Fruit fly (Drosophila melanogaster) whole organism: ENCODE results near the gene Vajk1.

ENCODE experiments used
- CG8478 ChIP-seq: fragments of >200 bp; optimal IDR thresholded peaks from 2 replicates; lab custom pipeline; 2018; ENCODE audit warnings: inconsistent platforms
- Dll ChIP-seq: fragments of >200 bp; optimal IDR thresholded peaks from 2 replicates; lab custom pipeline; 2017
- EcR ChIP-seq, 2 experiments: fragments of >200 bp; optimal IDR thresholded peaks; 2 replicates each; lab custom pipeline; 2017; ENCODE audit warnings: missing biosample characterization in 2 of 2, missing genetic modification characterization in 2 of 2, missing genetic modification reagents in 2 of 2
- pan ChIP-seq: fragments of >200 bp; optimal IDR thresholded peaks from 2 replicates; lab custom pipeline; 2017
- psq ChIP-seq: fragments of >200 bp; optimal IDR thresholded peaks from 2 replicates; lab custom pipeline; 2017
- usp ChIP-seq: fragments of >200 bp; optimal IDR thresholded peaks from 2 replicates; lab custom pipeline; 2017; ENCODE audit warnings: missing biosample characterization, missing genetic modification characterization, mixed read lengths

Vajk1 gene

dm6 chr2L:13903796-13904330, 19.5 kb downstream of the Vajk1 start:
- no peak for TF ChIP-seq usp (GFP tag; lab: Kevin White, UChicago)
- no peak for TF ChIP-seq EcR (GFP tag; optimal IDR thresholded peaks at IDR 0.05; lab: Kevin White, UChicago)
- TF ChIP-seq Dll (lab: Kevin White, UChicago), result no peak
- no peak for TF ChIP-seq pan (lab: Kevin White, UChicago)
- TF ChIP-seq CG8478 (lab: Kevin White, UChicago), result no peak
- TF ChIP-seq psq (lab: Kevin White, UChicago), result no peak

- TF ChIP-seq usp (GFP tag; lab: Kevin White, UChicago), result no peak
- TF ChIP-seq pan (lab: Kevin White, UChicago), result no peak
- TF ChIP-seq Dll (lab: Kevin White, UChicago), result no peak
- no peak for TF ChIP-seq psq (lab: Kevin White, UChicago)
- TF ChIP-seq EcR (GFP tag; optimal IDR thresholded peaks at IDR 0.05; lab: Kevin White, UChicago), result no peak
- TF ChIP-seq CG8478 (lab: Kevin White, UChicago), result no peak
Observed at dm6 chr2L:13900111-13900930, 23.0 kb downstream of the Vajk1 start.

dm6 chr2L:13893439-13893838, 29.9 kb downstream of the Vajk1 start:
- TF ChIP-seq usp (GFP tag; lab: Kevin White, UChicago) (no peak), pan (lab: Kevin White, UChicago) (no peak), CG8478 (lab: Kevin White, UChicago) (no peak), EcR (GFP tag; optimal IDR thresholded peaks at IDR 0.05; lab: Kevin White, UChicago) (no peak), psq (lab: Kevin White, UChicago) (no peak), Dll (lab: Kevin White, UChicago) (no peak)

dm6 chr2L:13892826-13893225, 30.5 kb downstream of the Vajk1 start:
- no peak for TF ChIP-seq psq (lab: Kevin White, UChicago)
- TF ChIP-seq EcR (GFP tag; optimal IDR thresholded peaks at IDR 0.05; lab: Kevin White, UChicago), result no peak
- TF ChIP-seq usp (GFP tag; lab: Kevin White, UChicago), result no peak
- TF ChIP-seq Dll (lab: Kevin White, UChicago), result no peak

dm6 chr2L:13889934-13890333, 33.4 kb downstream of the Vajk1 start:
- no peak for TF ChIP-seq usp (GFP tag; lab: Kevin White, UChicago)
- TF ChIP-seq EcR (GFP tag; optimal IDR thresholded peaks at IDR 0.05; lab: Kevin White, UChicago), result no peak
- no peak for TF ChIP-seq Dll (lab: Kevin White, UChicago)
- no peak for TF ChIP-seq pan (lab: Kevin White, UChicago)
- TF ChIP-seq psq (lab: Kevin White, UChicago), result no peak
- TF ChIP-seq CG8478 (lab: Kevin White, UChicago), result no peak

- no peak for TF ChIP-seq Dll (lab: Kevin White, UChicago)
- no peak for TF ChIP-seq EcR (GFP tag; optimal IDR thresholded peaks at IDR 0.05; lab: Kevin White, UChicago)
- TF ChIP-seq pan (lab: Kevin White, UChicago), result no peak
- no peak for TF ChIP-seq psq (lab: Kevin White, UChicago)
- no peak for TF ChIP-seq CG8478 (lab: Kevin White, UChicago)
- TF ChIP-seq usp (GFP tag; lab: Kevin White, UChicago), result no peak
Observed at dm6 chr2L:13886326-13887073, 36.9 kb downstream of the Vajk1 start.

- TF ChIP-seq Dll (lab: Kevin White, UChicago) (no peak), EcR (GFP tag; optimal IDR thresholded peaks at IDR 0.05; lab: Kevin White, UChicago) (peak; percentile 45 to 74)
Observed at dm6 chr2L:13884678-13885303, 38.6 kb downstream of the Vajk1 start.

- TF ChIP-seq Dll (lab: Kevin White, UChicago) (no peak), EcR (GFP tag; optimal IDR thresholded peaks at IDR 0.05; lab: Kevin White, UChicago) (no peak), CG8478 (lab: Kevin White, UChicago) (no peak), psq (lab: Kevin White, UChicago) (no peak), usp (GFP tag; lab: Kevin White, UChicago) (no peak), pan (lab: Kevin White, UChicago) (no peak)
Observed at dm6 chr2L:13884063-13884656, 39.2 kb downstream of the Vajk1 start.

- TF ChIP-seq pan (lab: Kevin White, UChicago) (no peak), usp (GFP tag; lab: Kevin White, UChicago) (no peak)
Observed at dm6 chr2L:13881939-13882338, 41.4 kb downstream of the Vajk1 start.

dm6 chr2L:13881387-13881902, 41.9 kb downstream of the Vajk1 start:
- TF ChIP-seq pan (lab: Kevin White, UChicago), result no peak
- TF ChIP-seq psq (lab: Kevin White, UChicago), result no peak
- no peak for TF ChIP-seq EcR (GFP tag; optimal IDR thresholded peaks at IDR 0.05; lab: Kevin White, UChicago)
- TF ChIP-seq usp (GFP tag; lab: Kevin White, UChicago), result no peak
